Fruit fly (Drosophila melanogaster): ENCODE results near the gene CG13386.

Gene CG13386

dm6 chr2L:8384108-8384601 lies 14.7 kb upstream of the CG13386 start, which contains the start of the genes Dad1 and CG13384 (continued):
- TF ChIP-seq ss (GFP tag; optimal IDR thresholded peaks at IDR 0.05) (peak; percentile 87 to 90), achi (GFP tag; optimal IDR thresholded peaks at IDR 0.05) (peak; percentile 93), salr (GFP tag; optimal IDR thresholded peaks at IDR 0.05) (peak in 1 of 2 experiments; percentile 67), Ets21C (GFP tag; optimal IDR thresholded peaks at IDR 0.05) (peak; percentile 79), Gug (GFP tag; IDR thresholded peaks at IDR 0.05) (peak; percentile 92), lz (GFP tag; optimal IDR thresholded peaks at IDR 0.05) (peak; percentile 93), fkh (GFP tag; optimal IDR thresholded peaks at IDR 0.05) (peak; percentile 68), CG1621 (tag; optimal IDR thresholded peaks at IDR 0.05) (peak; percentile 91), CG6276 (GFP tag; optimal IDR thresholded peaks at IDR 0.05) (peak; percentile 83), CG8119 (GFP tag; IDR thresholded peaks at IDR 0.05) (peak; percentile 94), Ets96B (tag; optimal IDR thresholded peaks at IDR 0.05) (peak; percentile 80), CG15336 (GFP tag; IDR thresholded peaks at IDR 0.05) (peak; percentile 90), CG4318 (GFP tag; optimal IDR thresholded peaks at IDR 0.05) (peak; percentile 86), dsx (GFP tag; optimal IDR thresholded peaks at IDR 0.05; ENCODE audit: poor library complexity, severe bottlenecking) (peak; percentile 93), Smox (GFP tag; optimal IDR thresholded peaks at IDR 0.05) (peak; percentile 92), CG11762 (GFP tag; optimal IDR thresholded peaks at IDR 0.05; ENCODE audit: insufficient read depth) (peak; percentile 88), CG9139 (GFP tag; optimal IDR thresholded peaks at IDR 0.05) (peak; percentile 78)

- TF ChIP-seq Blimp-1 (GFP tag; optimal IDR thresholded peaks at IDR 0.05), result no peak
- no peak for TF ChIP-seq CG8319 (GFP tag; optimal IDR thresholded peaks at IDR 0.05)
- TF ChIP-seq Ets21C (GFP tag; optimal IDR thresholded peaks at IDR 0.05), result no peak
- TF ChIP-seq CG6276 (GFP tag; optimal IDR thresholded peaks at IDR 0.05), result no peak
- TF ChIP-seq CG8119 (GFP tag; IDR thresholded peaks at IDR 0.05), result no peak
- TF ChIP-seq Hr38 (GFP tag; optimal IDR thresholded peaks at IDR 0.05), result no peak
- no peak for TF ChIP-seq pdm3 (GFP tag; optimal IDR thresholded peaks at IDR 0.05)
Observed at dm6 chr2L:8384985-8385519, 13.8 kb upstream of the CG13386 start.

dm6 chr2L:8385849-8386248 lies 13.0 kb upstream of the CG13386 start:
- TF ChIP-seq esn (GFP tag; optimal IDR thresholded peaks at IDR 0.05) (no peak), fkh (GFP tag; optimal IDR thresholded peaks at IDR 0.05) (no peak), dsx (GFP tag; optimal IDR thresholded peaks at IDR 0.05; ENCODE audit: poor library complexity, severe bottlenecking) (no peak), CG6854 (GFP tag; optimal IDR thresholded peaks at IDR 0.05) (no peak), vri (GFP tag; optimal IDR thresholded peaks at IDR 0.05) (no peak), CG10669 (GFP tag; optimal IDR thresholded peaks at IDR 0.05) (no peak), CG1621 (tag; optimal IDR thresholded peaks at IDR 0.05) (no peak), CG10631 (GFP tag; optimal IDR thresholded peaks at IDR 0.05) (no peak), CG8632 (GFP tag; optimal IDR thresholded peaks at IDR 0.05) (no peak), salr (GFP tag; optimal IDR thresholded peaks at IDR 0.05) (no peak), Eip75B (GFP tag; optimal IDR thresholded peaks at IDR 0.05) (no peak), lz (GFP tag; optimal IDR thresholded peaks at IDR 0.05) (no peak)

- TF ChIP-seq CG11294 (GFP tag; IDR thresholded peaks at IDR 0.05) (no peak), Eip78C (GFP tag) (no peak), topi (GFP tag; optimal IDR thresholded peaks at IDR 0.05) (no peak), Gug (GFP tag; IDR thresholded peaks at IDR 0.05) (no peak), CG6792 (GFP tag; optimal IDR thresholded peaks at IDR 0.05) (no peak), salr (GFP tag; optimal IDR thresholded peaks at IDR 0.05) (no peak), pdm3 (GFP tag; optimal IDR thresholded peaks at IDR 0.05) (no peak), achi (GFP tag; optimal IDR thresholded peaks at IDR 0.05) (no peak), CG6163 (GFP tag; IDR thresholded peaks at IDR 0.05) (no peak), Eip75B (GFP tag; optimal IDR thresholded peaks at IDR 0.05) (no peak), Hr39 (GFP tag; optimal IDR thresholded peaks at IDR 0.05) (no peak), CG10669 (GFP tag; optimal IDR thresholded peaks at IDR 0.05) (no peak)
Observed at dm6 chr2L:8389231-8389630, 9.6 kb upstream of the CG13386 start, which contains the start of gene CG42819. Gene CG42819 (minus strand): TSS chr2L:8389331.
